Fruit fly (Drosophila melanogaster): ENCODE measurements around the gene S.

DNA sequence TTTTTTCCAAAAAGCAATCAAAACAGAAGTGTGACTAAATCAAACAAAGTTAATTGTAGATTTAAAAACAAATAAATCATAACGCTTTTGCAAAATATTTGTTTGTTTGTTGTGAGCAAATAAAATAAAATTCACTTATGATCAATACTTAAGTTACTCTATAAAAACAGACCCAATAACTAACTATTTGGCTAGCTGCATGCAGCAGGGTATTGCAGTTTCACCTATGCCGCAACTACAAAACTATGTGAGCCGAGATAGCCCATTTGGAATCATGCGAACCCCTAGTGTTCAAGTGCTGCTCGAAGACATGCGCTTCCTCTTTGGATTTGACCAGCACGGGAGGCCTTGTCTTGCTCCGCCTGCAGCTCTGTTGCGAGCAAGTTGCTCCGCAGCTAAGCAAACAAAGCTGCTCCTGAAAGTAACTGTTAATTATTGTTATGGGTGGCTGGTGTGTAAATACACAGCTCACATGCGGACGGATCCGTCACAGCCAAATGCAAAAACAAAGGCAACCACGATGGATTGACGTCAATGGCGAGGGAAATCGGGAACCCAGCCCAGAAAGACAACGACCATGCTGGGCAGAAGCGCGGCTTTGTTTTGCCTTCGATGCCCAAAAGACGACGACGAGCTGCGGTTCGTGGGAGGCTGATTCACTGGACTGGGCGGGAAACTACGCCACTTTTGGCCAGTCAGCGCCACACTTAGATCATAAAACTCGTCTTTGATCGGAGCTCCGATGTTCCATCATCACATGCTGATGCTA, 44.5 kb upstream of the S start:
- TF ChIP-seq CG9797 (GFP tag; optimal IDR thresholded peaks at IDR 0.05) (no peak), CG12391 (tag; optimal IDR thresholded peaks at IDR 0.05) (no peak), Dll (GFP tag; IDR thresholded peaks at IDR 0.05; ENCODE audit: partially characterized antibody) (no peak), Nf-YB (GFP tag; optimal IDR thresholded peaks at IDR 0.05) (no peak), emc (GFP tag; optimal IDR thresholded peaks at IDR 0.05) (no peak), inv (GFP tag; IDR thresholded peaks at IDR 0.05; ENCODE audit: partially characterized antibody) (no peak), CG11696 (GFP tag; IDR thresholded peaks at IDR 0.05) (no peak), CG34376 (GFP tag; optimal IDR thresholded peaks at IDR 0.05) (no peak), Lhr (GFP tag; optimal IDR thresholded peaks at IDR 0.05) (no peak), hbn (GFP tag; IDR thresholded peaks at IDR 0.05; ENCODE audit: partially characterized antibody) (no peak), BtbVII (GFP tag; optimal IDR thresholded peaks at IDR 0.05) (no peak)
